Worm (Caenorhabditis elegans): Measurements from ENCODE around the gene skr-21.

- no peak for TF ChIP-seq ztf-11 (tag; optimal IDR thresholded peaks at IDR 0.05)
- no peak for TF ChIP-seq nhr-23 (tag; optimal IDR thresholded peaks at IDR 0.05)
- peak; percentile 19 for TF ChIP-seq fos-1 (tag; optimal IDR thresholded peaks at IDR 0.05)
- TF ChIP-seq Y55F3AM.14 (GFP tag; optimal IDR thresholded peaks at IDR 0.05): peak; percentile 23
- TF ChIP-seq blmp-1 (tag; optimal IDR thresholded peaks at IDR 0.05; ENCODE audit: insufficient read depth): no peak
Measured at ce11 chrX:13264550-13264949, 38.1 kb upstream of the skr-21 start.
